Worm (Caenorhabditis elegans): Measurements from ENCODE around the gene rml-3.
A peak's percentile ranks its signal among the peaks of the same experiment; 100 is the strongest.

rml-3 gene

DNA sequence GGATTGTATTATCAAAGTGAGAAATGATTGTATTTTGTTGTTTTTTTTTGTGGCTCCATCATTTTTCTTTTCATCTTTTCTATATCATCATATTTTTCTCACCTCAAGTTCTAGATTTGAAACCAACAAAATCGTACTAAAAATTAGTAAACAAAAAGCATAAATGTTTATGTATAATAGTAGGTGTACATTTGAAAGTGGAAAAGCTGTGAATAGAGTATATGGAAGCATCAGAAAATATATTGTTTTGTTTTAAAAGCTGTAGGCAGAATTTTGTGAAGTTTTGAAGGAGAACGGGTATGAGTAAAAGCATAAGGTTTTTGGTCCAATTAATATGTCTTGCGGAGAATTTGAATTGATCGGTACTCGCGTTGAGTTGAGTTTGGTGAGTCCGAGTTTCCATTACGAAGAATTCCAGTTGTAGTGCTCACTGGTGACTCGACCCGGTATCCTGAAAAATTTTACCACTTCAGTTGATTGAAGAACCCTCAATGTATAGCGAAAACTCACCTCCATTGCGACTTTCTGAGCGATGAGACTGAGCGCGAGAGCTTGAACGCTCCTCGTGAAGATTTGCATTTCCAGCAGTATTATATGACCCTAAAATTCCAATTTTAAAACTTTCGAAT, 5.8 kb downstream of the rml-3 start, which contains the start of gene C14F11.4:
Gene C14F11.4, minus strand, starts transcription at position 51 of the 629 bp plus-strand sequence.
- TF ChIP-seq unc-39 (tag; optimal IDR thresholded peaks at IDR 0.05): no peak
- no peak for TF ChIP-seq ceh-9 (tag; optimal IDR thresholded peaks at IDR 0.05)

ce11 chrX:6230669-6231068, 8.2 kb downstream of the rml-3 start, which contains the start of gene lite-1:
TSS of gene lite-1 (minus strand) at chrX:6230769.
- TF ChIP-seq aly-2 (tag; optimal IDR thresholded peaks at IDR 0.05) (no peak), nhr-76 (tag; optimal IDR thresholded peaks at IDR 0.05) (no peak), lsy-12 (tag; optimal IDR thresholded peaks at IDR 0.05) (no peak), unc-39 (tag; optimal IDR thresholded peaks at IDR 0.05) (no peak), ztf-4 (tag; optimal IDR thresholded peaks at IDR 0.05) (no peak), ama-1 (optimal IDR thresholded peaks at IDR 0.05) (no peak), snpc-4 (tag; optimal IDR thresholded peaks at IDR 0.05) (no peak), ceh-28 (tag; optimal IDR thresholded peaks at IDR 0.05) (no peak), nhr-43 (tag; optimal IDR thresholded peaks at IDR 0.05; ENCODE audit: poor library complexity, severe bottlenecking) (no peak), elt-1 (tag; optimal IDR thresholded peaks at IDR 0.05) (no peak), lin-39 (tag; optimal IDR thresholded peaks at IDR 0.05) (no peak)

ce11 chrX:6224841-6225240, 14.0 kb downstream of the rml-3 start:
- TF ChIP-seq ceh-82 (tag; optimal IDR thresholded peaks at IDR 0.05) (no peak), jun-1 (tag; optimal IDR thresholded peaks at IDR 0.05) (no peak), lin-39 (tag; optimal IDR thresholded peaks at IDR 0.05) (peak; percentile 6), ceh-9 (tag; optimal IDR thresholded peaks at IDR 0.05) (no peak)

- TF ChIP-seq ceh-9 (tag; optimal IDR thresholded peaks at IDR 0.05): no peak
Measured at ce11 chrX:6221097-6221496, 17.8 kb downstream of the rml-3 start.

DNA sequence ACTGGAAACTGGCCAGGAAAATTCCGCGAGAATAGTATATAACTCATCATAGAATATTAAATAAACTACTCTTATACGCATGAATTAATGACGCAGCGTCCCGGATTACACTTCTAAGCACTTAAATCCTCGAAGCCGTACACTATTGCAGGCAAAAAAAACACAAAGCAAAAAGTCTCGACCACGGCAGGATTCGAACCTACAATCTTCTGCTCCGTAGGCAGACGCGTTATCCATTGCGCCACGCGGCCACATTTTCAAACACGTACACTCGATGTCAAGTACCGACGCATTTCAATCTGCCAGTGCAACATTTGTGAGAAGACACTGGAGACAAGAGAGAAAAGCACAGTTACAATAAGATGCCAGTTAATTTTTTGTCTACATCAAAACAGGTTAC, 19.0 kb downstream of the rml-3 start:
- peak; percentile 35 for TF ChIP-seq elt-2 (tag; optimal IDR thresholded peaks at IDR 0.05)
- no peak for TF ChIP-seq ceh-9 (tag; optimal IDR thresholded peaks at IDR 0.05)
- no peak for TF ChIP-seq eor-1 (tag; optimal IDR thresholded peaks at IDR 0.05)
- no peak for TF ChIP-seq nhr-23 (tag; optimal IDR thresholded peaks at IDR 0.05)
- peak; percentile 53 for TF ChIP-seq nhr-25 (tag; optimal IDR thresholded peaks at IDR 0.05)
- TF ChIP-seq nhr-77 (tag; optimal IDR thresholded peaks at IDR 0.05): no peak
- no peak for TF ChIP-seq nhr-12 (tag; optimal IDR thresholded peaks at IDR 0.05)
- TF ChIP-seq nhr-76 (tag; optimal IDR thresholded peaks at IDR 0.05): no peak
- no peak for TF ChIP-seq zag-1 (tag; optimal IDR thresholded peaks at IDR 0.05)
- no peak for TF ChIP-seq ztf-4 (tag; optimal IDR thresholded peaks at IDR 0.05)
- no peak for TF ChIP-seq pqm-1 (tag; optimal IDR thresholded peaks at IDR 0.05)
- TF ChIP-seq pha-4 (tag; optimal IDR thresholded peaks at IDR 0.05): peak; percentile 50
- TF ChIP-seq lin-39 (tag; optimal IDR thresholded peaks at IDR 0.05): peak; percentile 57
- no peak for TF ChIP-seq ceh-28 (tag; optimal IDR thresholded peaks at IDR 0.05)
- no peak for TF ChIP-seq elt-1 (tag; optimal IDR thresholded peaks at IDR 0.05)
- no peak for TF ChIP-seq lin-15B (tag; optimal IDR thresholded peaks at IDR 0.05)
- no peak for TF ChIP-seq fos-1 (tag; optimal IDR thresholded peaks at IDR 0.05)
- no peak for TF ChIP-seq mdl-1 (tag; optimal IDR thresholded peaks at IDR 0.05)
- peak; percentile 34 for TF ChIP-seq nhr-43 (tag; optimal IDR thresholded peaks at IDR 0.05; ENCODE audit: poor library complexity, severe bottlenecking)
- peak; percentile 53 for TF ChIP-seq jun-1 (tag; optimal IDR thresholded peaks at IDR 0.05)
- TF ChIP-seq R02D3.7 (tag; optimal IDR thresholded peaks at IDR 0.05): peak; percentile 12
- TF ChIP-seq egl-5 (tag; optimal IDR thresholded peaks at IDR 0.05): peak; percentile 38
- TF ChIP-seq skn-1 (tag; optimal IDR thresholded peaks at IDR 0.05): peak; percentile 15
- no peak for TF ChIP-seq ama-1 (optimal IDR thresholded peaks at IDR 0.05)
- peak; percentile 39 for TF ChIP-seq nfya-1 (tag; optimal IDR thresholded peaks at IDR 0.05; ENCODE audit: insufficient read depth)
- TF ChIP-seq snpc-4 (tag; optimal IDR thresholded peaks at IDR 0.05): no peak
- no peak for TF ChIP-seq nhr-11 (tag; optimal IDR thresholded peaks at IDR 0.05)
- TF ChIP-seq hmg-11 (tag; optimal IDR thresholded peaks at IDR 0.05): peak; percentile 52
- peak; percentile 33 for TF ChIP-seq egl-27 (tag; optimal IDR thresholded peaks at IDR 0.05)
- TF ChIP-seq nhr-28 (tag; optimal IDR thresholded peaks at IDR 0.05): no peak
- TF ChIP-seq tbx-2 (tag; optimal IDR thresholded peaks at IDR 0.05): peak; percentile 7
- TF ChIP-seq lsy-12 (tag; optimal IDR thresholded peaks at IDR 0.05): no peak
- no peak for TF ChIP-seq daf-12 (tag; optimal IDR thresholded peaks at IDR 0.05)
- no peak for TF ChIP-seq ceh-16 (tag; optimal IDR thresholded peaks at IDR 0.05)

Measured in whole organism, L3 larva.